Worm (Caenorhabditis elegans): ENCODE measurements around the gene nfx-1.

DNA sequence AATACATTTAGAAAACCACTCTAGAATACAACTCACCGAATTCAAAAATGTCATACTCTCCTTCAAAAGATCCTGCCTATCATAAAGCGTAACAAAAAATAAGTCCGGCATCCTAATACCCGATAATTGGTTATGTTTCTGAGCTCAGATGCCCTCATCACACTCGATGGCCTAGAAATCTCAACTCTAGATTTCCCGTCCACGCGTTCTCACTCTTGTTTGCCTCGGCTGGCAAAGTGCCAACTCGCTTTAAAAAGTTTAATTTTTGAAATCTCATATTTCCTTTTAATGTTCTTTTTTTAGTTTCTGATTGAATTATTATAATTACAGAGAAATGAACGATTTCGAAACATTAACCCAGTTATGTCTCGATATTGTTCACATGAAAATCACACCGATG is 7.5 kb upstream of the nfx-1 start, which contains the start of the genes C56G2.15 and thoc-2:
- no peak for TF ChIP-seq ceh-14 (tag; optimal IDR thresholded peaks at IDR 0.05)
- TF ChIP-seq unc-86 (tag; optimal IDR thresholded peaks at IDR 0.05) = no peak
- TF ChIP-seq nhr-11 (tag; optimal IDR thresholded peaks at IDR 0.05) = no peak
- no peak for TF ChIP-seq ceh-24 (tag; optimal IDR thresholded peaks at IDR 0.05)

Data from whole organism, late embryonic.